Worm (Caenorhabditis elegans): Measurements from ENCODE around the gene F13A7.12.
A peak's percentile ranks its signal among the peaks of the same experiment; 100 is the strongest.

The F13A7.12 gene

DNA sequence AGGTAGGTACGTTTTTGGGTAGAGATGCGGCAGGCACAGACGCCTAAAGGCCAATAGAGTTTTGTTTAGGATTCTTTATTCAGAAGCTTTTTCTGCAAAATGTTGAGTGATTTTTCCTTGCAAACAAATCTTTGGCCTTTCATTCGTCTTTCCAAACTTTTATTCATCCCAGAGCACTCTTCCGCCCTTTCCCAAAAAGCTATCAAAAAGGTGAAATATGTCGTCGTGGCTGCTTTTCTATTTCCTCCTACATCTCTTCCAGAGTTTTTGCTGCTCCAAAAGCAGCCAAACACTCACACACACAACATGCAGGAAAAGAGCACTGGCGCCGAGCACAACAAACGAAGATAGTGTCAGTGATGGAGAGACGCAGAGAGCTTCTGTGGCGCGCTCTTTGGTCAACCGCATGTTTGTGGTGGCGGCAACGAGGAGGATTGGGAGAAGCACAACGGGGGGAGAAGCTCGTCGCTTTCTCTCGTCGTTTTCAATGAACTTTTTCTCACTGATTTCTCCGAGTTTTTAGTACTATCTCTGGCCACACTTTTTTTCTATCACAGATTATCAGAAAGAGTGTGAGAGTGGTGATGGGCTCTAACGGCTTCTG, 45.0 kb upstream of the F13A7.12 start (continued):
- TF ChIP-seq fkh-10 (GFP tag; optimal IDR thresholded peaks at IDR 0.05) (peak; percentile 36), sea-2 (GFP tag; optimal IDR thresholded peaks at IDR 0.05) (no peak), nhr-43 (tag; optimal IDR thresholded peaks at IDR 0.05; ENCODE audit: poor library complexity, severe bottlenecking) (no peak), fkh-2 (tag; optimal IDR thresholded peaks at IDR 0.05) (no peak)

DNA sequence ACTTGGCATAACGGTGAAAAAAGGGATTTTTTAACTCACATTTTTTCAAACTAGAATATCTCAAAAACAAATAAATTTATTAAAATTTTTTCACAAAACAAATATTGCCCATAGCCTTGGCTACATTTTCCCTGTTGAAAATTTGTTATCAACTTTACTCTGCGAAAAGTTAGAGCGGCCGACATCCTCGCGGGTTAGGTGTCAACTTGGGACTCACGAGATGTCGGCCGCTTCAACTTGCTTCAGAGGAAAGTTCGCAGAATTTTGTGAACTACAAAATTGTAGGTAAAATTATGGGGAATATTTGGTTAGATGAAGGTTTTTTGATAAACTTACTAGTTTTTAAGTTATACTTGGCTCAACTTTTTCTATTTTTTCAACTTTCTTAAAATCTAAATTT, 44.1 kb upstream of the F13A7.12 start:
- TF ChIP-seq ztf-11 (tag; optimal IDR thresholded peaks at IDR 0.05) (no peak), snpc-4 (tag; optimal IDR thresholded peaks at IDR 0.05) (peak; percentile 80)

DNA sequence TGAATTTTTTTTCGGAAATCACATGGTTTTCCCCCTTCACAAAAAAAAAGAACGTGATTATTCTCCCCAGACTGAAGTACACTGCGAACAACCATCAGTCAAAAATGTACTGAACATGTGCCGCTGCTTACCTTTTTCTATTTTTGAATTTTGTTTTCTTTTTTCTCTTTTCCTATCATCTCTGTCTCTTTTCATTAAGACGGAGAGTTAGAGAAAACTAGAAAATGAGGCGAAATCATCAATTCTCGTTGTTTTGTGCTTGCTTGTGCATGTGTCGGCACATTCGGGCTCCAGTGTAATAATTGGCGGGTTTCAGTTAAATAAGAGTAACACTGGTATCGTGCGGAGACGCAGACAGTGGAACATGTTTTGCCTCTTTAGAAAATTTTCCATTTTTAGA, 43.6 kb upstream of the F13A7.12 start:
- TF ChIP-seq ztf-4 (tag; optimal IDR thresholded peaks at IDR 0.05) (no peak), nfya-1 (tag; optimal IDR thresholded peaks at IDR 0.05; ENCODE audit: insufficient read depth) (peak; percentile 54), lin-39 (tag; optimal IDR thresholded peaks at IDR 0.05) (peak; percentile 54), elt-2 (tag; optimal IDR thresholded peaks at IDR 0.05) (peak; percentile 60), nhr-23 (tag; optimal IDR thresholded peaks at IDR 0.05) (no peak), pqm-1 (tag; optimal IDR thresholded peaks at IDR 0.05) (peak; percentile 58), skn-1 (tag; optimal IDR thresholded peaks at IDR 0.05) (peak; percentile 56), egl-5 (tag; optimal IDR thresholded peaks at IDR 0.05) (peak; percentile 3), lin-15B (tag; optimal IDR thresholded peaks at IDR 0.05) (peak; percentile 22), pha-4 (tag; optimal IDR thresholded peaks at IDR 0.05) (peak; percentile 69), hmg-11 (tag; optimal IDR thresholded peaks at IDR 0.05) (peak; percentile 13), fkh-10 (GFP tag; optimal IDR thresholded peaks at IDR 0.05) (no peak)

DNA sequence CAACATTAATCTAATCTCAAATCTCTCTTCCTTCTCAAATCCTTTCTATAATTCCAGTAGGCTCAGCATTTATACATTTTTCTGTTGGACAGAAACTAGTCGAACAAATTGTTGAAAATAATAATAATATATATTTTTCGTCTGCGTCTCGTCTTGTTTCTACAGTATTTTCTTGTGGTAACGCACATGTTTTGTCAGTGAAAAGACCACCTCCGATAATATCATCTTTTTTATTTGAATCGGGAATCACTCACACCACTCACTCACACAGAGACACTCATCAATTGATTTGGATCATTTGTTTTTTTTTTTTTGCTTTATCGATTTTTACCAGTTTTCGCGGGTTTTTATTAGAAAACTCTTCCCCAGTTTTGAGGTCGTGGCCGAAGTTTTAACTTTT, 41.2 kb upstream of the F13A7.12 start:
- TF ChIP-seq pha-4 (tag; optimal IDR thresholded peaks at IDR 0.05) = peak; percentile 6
- TF ChIP-seq ceh-82 (tag; optimal IDR thresholded peaks at IDR 0.05) = no peak

DNA sequence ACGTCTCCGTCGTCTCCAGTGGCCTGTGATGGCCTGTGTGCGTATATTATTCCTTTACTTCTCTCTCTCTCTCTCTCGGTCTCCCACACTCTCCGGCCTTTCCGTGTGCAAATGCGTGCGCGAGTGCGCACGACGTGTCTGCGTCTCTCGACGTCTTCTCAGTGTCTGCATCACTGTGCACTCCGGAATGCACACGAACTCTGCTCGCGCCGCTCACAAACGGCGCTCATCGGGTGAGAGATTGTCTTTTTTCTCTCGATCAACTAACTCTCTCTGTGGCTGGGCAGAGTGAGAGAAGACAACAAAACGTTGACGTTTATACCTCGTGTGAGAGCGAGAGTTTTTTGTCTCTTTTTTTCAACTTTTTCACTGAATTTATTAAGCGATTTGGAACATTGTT, 39.9 kb upstream of the F13A7.12 start:
- peak; percentile 84 for TF ChIP-seq lsy-12 (tag; optimal IDR thresholded peaks at IDR 0.05)
- TF ChIP-seq nhr-43 (tag; optimal IDR thresholded peaks at IDR 0.05; ENCODE audit: poor library complexity, severe bottlenecking) = peak; percentile 60
- peak; percentile 85 for TF ChIP-seq skn-1 (tag; optimal IDR thresholded peaks at IDR 0.05)
- peak; percentile 52 for TF ChIP-seq snpc-4 (tag; optimal IDR thresholded peaks at IDR 0.05)
- peak; percentile 68 for TF ChIP-seq lin-15B (tag; optimal IDR thresholded peaks at IDR 0.05)
- TF ChIP-seq nhr-12 (tag; optimal IDR thresholded peaks at IDR 0.05) = no peak
- no peak for TF ChIP-seq eor-1 (tag; optimal IDR thresholded peaks at IDR 0.05)
- peak; percentile 83 for TF ChIP-seq nhr-23 (tag; optimal IDR thresholded peaks at IDR 0.05)
- no peak for TF ChIP-seq ZK546.5 (tag; optimal IDR thresholded peaks at IDR 0.05)
- TF ChIP-seq hmg-11 (tag; optimal IDR thresholded peaks at IDR 0.05) = peak; percentile 99
- TF ChIP-seq jun-1 (tag; optimal IDR thresholded peaks at IDR 0.05) = peak; percentile 96
- TF ChIP-seq egl-5 (tag; optimal IDR thresholded peaks at IDR 0.05) = peak; percentile 70
- TF ChIP-seq egl-27 (tag; optimal IDR thresholded peaks at IDR 0.05) = peak; percentile 71
- TF ChIP-seq nhr-67 (tag; optimal IDR thresholded peaks at IDR 0.05) = no peak
- no peak for TF ChIP-seq nhr-237 (tag; optimal IDR thresholded peaks at IDR 0.05)
- peak; percentile 64 for TF ChIP-seq nhr-25 (tag; optimal IDR thresholded peaks at IDR 0.05)
- TF ChIP-seq ceh-16 (tag; optimal IDR thresholded peaks at IDR 0.05) = no peak
- TF ChIP-seq nhr-11 (tag; optimal IDR thresholded peaks at IDR 0.05) = no peak
- no peak for TF ChIP-seq nhr-28 (tag; optimal IDR thresholded peaks at IDR 0.05)
- no peak for TF ChIP-seq fkh-2 (tag; optimal IDR thresholded peaks at IDR 0.05)
- peak; percentile 92 for TF ChIP-seq lin-39 (tag; optimal IDR thresholded peaks at IDR 0.05)
- TF ChIP-seq nhr-76 (tag; optimal IDR thresholded peaks at IDR 0.05) = no peak
- no peak for TF ChIP-seq fos-1 (tag; optimal IDR thresholded peaks at IDR 0.05)
- peak; percentile 96 for TF ChIP-seq nfya-1 (tag; optimal IDR thresholded peaks at IDR 0.05; ENCODE audit: insufficient read depth)
- TF ChIP-seq ztf-4 (tag; optimal IDR thresholded peaks at IDR 0.05) = no peak
- TF ChIP-seq sea-2 (GFP tag; optimal IDR thresholded peaks at IDR 0.05) = no peak
- TF ChIP-seq zag-1 (tag; optimal IDR thresholded peaks at IDR 0.05) = no peak
- peak; percentile 56 for TF ChIP-seq tbx-2 (tag; optimal IDR thresholded peaks at IDR 0.05)
- peak; percentile 58 for TF ChIP-seq mdl-1 (tag; optimal IDR thresholded peaks at IDR 0.05)
- TF ChIP-seq R02D3.7 (tag; optimal IDR thresholded peaks at IDR 0.05) = peak; percentile 72
- no peak for TF ChIP-seq elt-3 (tag; optimal IDR thresholded peaks at IDR 0.05)
- peak; percentile 84 for TF ChIP-seq ceh-28 (tag; optimal IDR thresholded peaks at IDR 0.05)
- peak; percentile 86 for TF ChIP-seq elt-2 (tag; optimal IDR thresholded peaks at IDR 0.05)
- TF ChIP-seq pqm-1 (tag; optimal IDR thresholded peaks at IDR 0.05) = peak; percentile 91
- TF ChIP-seq ceh-82 (tag; optimal IDR thresholded peaks at IDR 0.05) = peak; percentile 23
- TF ChIP-seq pha-4 (tag; optimal IDR thresholded peaks at IDR 0.05) = peak; percentile 81
- no peak for TF ChIP-seq elt-1 (tag; optimal IDR thresholded peaks at IDR 0.05)
- TF ChIP-seq fkh-10 (GFP tag; optimal IDR thresholded peaks at IDR 0.05) = peak; percentile 87
- TF ChIP-seq ztf-11 (tag; optimal IDR thresholded peaks at IDR 0.05) = no peak
- TF ChIP-seq ama-1 (optimal IDR thresholded peaks at IDR 0.05) = peak; percentile 34
- peak; percentile 13 for TF ChIP-seq unc-62 (GFP tag; optimal IDR thresholded peaks at IDR 0.05)
